Fruit fly (Drosophila melanogaster) whole organism, wandering third instar larva: ENCODE results near the gene CG13712.

Source experiments
- Abd-B ChIP-seq: fragments of >200 bp; optimal IDR thresholded peaks from 2 replicates; lab custom pipeline; 2017; ENCODE audit warnings: missing biosample characterization, missing genetic modification characterization
- CG32264 ChIP-seq: fragments of 200-800 bp; sonication (Bioruptor generic); optimal IDR thresholded peaks from 2 replicates; lab custom pipeline; 2016; ENCODE audit warnings: missing biosample characterization, missing genetic modification characterization
- CrebA ChIP-seq: fragments of 200-800 bp; sonication (Bioruptor generic); optimal IDR thresholded peaks from 2 replicates; lab custom pipeline; 2016; ENCODE audit warnings: missing biosample characterization, mild to moderate bottlenecking, missing genetic modification characterization, borderline replicate concordance
- Dfd ChIP-seq: fragments of >200 bp; optimal IDR thresholded peaks from 2 replicates; lab custom pipeline; 2017; ENCODE audit warnings: missing biosample characterization, missing genetic modification characterization
- Dif ChIP-seq: fragments of 200-275, 200-300 bp; sonication (Bioruptor generic); optimal IDR thresholded peaks from 2 replicates; lab custom pipeline; 2018; ENCODE audit warnings: missing biosample characterization, missing genetic modification characterization; ENCODE audit not compliant: partially characterized antibody
- HLH106 ChIP-seq: fragments of 200-800 bp; optimal IDR thresholded peaks from 3 replicates; lab custom pipeline; 2019; ENCODE audit warnings: missing biosample characterization, mild to moderate bottlenecking, missing genetic modification characterization, moderate library complexity
- Hr78 ChIP-seq: fragments of >200 bp; optimal IDR thresholded peaks from 2 replicates; lab custom pipeline; 2017; ENCODE audit warnings: missing biosample characterization, missing genetic modification characterization
- Hr83 ChIP-seq: fragments of 200-300 bp; sonication (Bioruptor generic); optimal IDR thresholded peaks from 2 replicates; lab custom pipeline; 2016; ENCODE audit warnings: missing biosample characterization, mild to moderate bottlenecking, missing genetic modification characterization, moderate library complexity; ENCODE audit not compliant: poor library complexity, severe bottlenecking
- Jra ChIP-seq: sonication (Bioruptor generic); optimal IDR thresholded peaks from 2 replicates; lab custom pipeline; 2016; ENCODE audit warnings: missing biosample characterization, missing genetic modification characterization
- Mio ChIP-seq: sonication (Bioruptor generic); optimal IDR thresholded peaks from 2 replicates; lab custom pipeline; 2016; ENCODE audit warnings: missing biosample characterization, missing genetic modification characterization
- Myc ChIP-seq: fragments of >200 bp; optimal IDR thresholded peaks from 2 replicates; lab custom pipeline; 2017
- OdsH ChIP-seq: fragments of 200-800 bp; sonication (Bioruptor generic); optimal IDR thresholded peaks from 2 replicates; lab custom pipeline; 2016; ENCODE audit warnings: missing biosample characterization, mild to moderate bottlenecking, missing genetic modification characterization
- Rel ChIP-seq, 2 experiments: fragments of 200-800 bp; sonication (Bioruptor generic) in 1 of 2; optimal IDR thresholded peaks; 2 replicates in 1 of 2; 3 replicates in 1 of 2; lab custom pipeline; 2016 to 2019; ENCODE audit warnings: mild to moderate bottlenecking in 2 of 2, missing biosample characterization in 2 of 2, missing genetic modification characterization in 2 of 2, moderate library complexity in 1 of 2
- Sp1 ChIP-seq: fragments of 200-800 bp; sonication (Bioruptor generic); optimal IDR thresholded peaks from 3 replicates; lab custom pipeline; 2019; ENCODE audit warnings: missing biosample characterization, mild to moderate bottlenecking, missing genetic modification characterization, moderate library complexity
- Vsx2 ChIP-seq: fragments of 200-300, 225-300 bp; sonication (Bioruptor generic); optimal IDR thresholded peaks from 2 replicates; lab custom pipeline; 2018; ENCODE audit warnings: missing biosample characterization, missing genetic modification characterization; ENCODE audit not compliant: partially characterized antibody
- br ChIP-seq: fragments of 200-800 bp; sonication (Bioruptor generic); optimal IDR thresholded peaks from 2 replicates; lab custom pipeline; 2016; ENCODE audit warnings: missing biosample characterization, missing genetic modification characterization
- brk ChIP-seq: fragments of 200-800 bp; sonication (Bioruptor generic); optimal IDR thresholded peaks from 2 replicates; lab custom pipeline; 2016; ENCODE audit warnings: missing biosample characterization, mild to moderate bottlenecking, missing genetic modification characterization
- dl ChIP-seq, 2 experiments: fragments of 175-275, 200-275 bp in 1 of 2; fragments of 200-275 bp in 1 of 2; sonication (Bioruptor generic); optimal IDR thresholded peaks; lab custom pipeline; 2018; ENCODE audit warnings: mild to moderate bottlenecking in 2 of 2, missing biosample characterization in 2 of 2, missing genetic modification characterization in 2 of 2, moderate library complexity in 2 of 2; ENCODE audit not compliant: partially characterized antibody in 2 of 2, insufficient read depth in 1 of 2
- dmrt93B ChIP-seq: fragments of 200-800 bp; sonication (Bioruptor generic); optimal IDR thresholded peaks from 2 replicates; lab custom pipeline; 2018; ENCODE audit warnings: missing biosample characterization, mild to moderate bottlenecking, missing genetic modification characterization
- fru ChIP-seq: fragments of 200-800 bp; sonication (Bioruptor generic); optimal IDR thresholded peaks from 3 replicates; lab custom pipeline; 2016; ENCODE audit warnings: missing biosample characterization, mild to moderate bottlenecking, missing genetic modification characterization
- h ChIP-seq: fragments of 200-800 bp; sonication (Bioruptor generic); optimal IDR thresholded peaks from 3 replicates; lab custom pipeline; 2016; ENCODE audit warnings: missing biosample characterization, mild to moderate bottlenecking, missing genetic modification characterization
- jim ChIP-seq: fragments of 175-275, 200-325 bp; sonication (Bioruptor generic); optimal IDR thresholded peaks from 2 replicates; lab custom pipeline; 2016; ENCODE audit warnings: missing biosample characterization, mild to moderate bottlenecking, missing genetic modification characterization
- lola ChIP-seq: fragments of >200 bp; optimal IDR thresholded peaks from 2 replicates; lab custom pipeline; 2017; ENCODE audit warnings: missing biosample characterization, missing genetic modification characterization
- pan ChIP-seq: fragments of >200 bp; optimal IDR thresholded peaks from 2 replicates; lab custom pipeline; 2017
- psq ChIP-seq: fragments of 200-800 bp; sonication (Bioruptor generic); optimal IDR thresholded peaks from 3 replicates; lab custom pipeline; 2017; ENCODE audit warnings: missing biosample characterization, mild to moderate bottlenecking, missing genetic modification characterization, moderate library complexity
- rgr ChIP-seq: fragments of 200-800 bp; sonication (Bioruptor generic); optimal IDR thresholded peaks from 3 replicates; lab custom pipeline; 2016; ENCODE audit warnings: missing biosample characterization, mild to moderate bottlenecking, missing genetic modification characterization
- sage ChIP-seq: fragments of 200-800 bp; sonication (Bioruptor generic); optimal IDR thresholded peaks from 2 replicates; lab custom pipeline; 2016; ENCODE audit warnings: missing biosample characterization, mild to moderate bottlenecking, missing genetic modification characterization
- sv ChIP-seq: fragments of 200-800 bp; sonication (Bioruptor generic); optimal IDR thresholded peaks from 3 replicates; lab custom pipeline; 2016; ENCODE audit warnings: missing biosample characterization, missing genetic modification characterization
- tai ChIP-seq: sonication (Bioruptor generic); optimal IDR thresholded peaks from 2 replicates; lab custom pipeline; 2016; ENCODE audit warnings: missing biosample characterization, missing genetic modification characterization
- woc ChIP-seq: sonication (Bioruptor generic); optimal IDR thresholded peaks from 2 replicates; lab custom pipeline; 2016; ENCODE audit warnings: missing biosample characterization, mild to moderate bottlenecking, missing genetic modification characterization

Gene CG13712

DNA sequence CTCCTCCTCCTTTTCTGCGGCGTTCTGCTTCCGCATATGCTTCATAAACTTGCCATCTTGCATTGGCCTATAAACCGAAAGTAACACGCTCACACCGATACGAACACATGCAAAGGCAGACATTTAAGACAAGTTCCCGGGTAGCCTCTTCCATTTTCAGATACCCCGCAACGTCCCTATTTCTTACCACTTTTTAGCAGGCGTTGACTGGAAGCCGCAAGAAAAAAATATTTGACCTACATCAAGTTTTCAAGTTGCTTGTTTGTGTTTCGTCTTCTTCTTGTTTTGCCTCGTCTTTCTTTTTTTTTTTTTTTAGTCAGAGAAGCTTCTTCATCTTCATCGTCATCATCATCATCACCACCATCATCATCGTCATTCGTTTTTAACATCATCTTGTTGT is 10.1 kb upstream of the CG13712 start:
- TF ChIP-seq fru (GFP tag; lab: Kevin White, UChicago) (peak; percentile 50), Myc (lab: Kevin White, UChicago) (no peak), psq (GFP tag; lab: Kevin White, UChicago) (peak; percentile 49)

DNA sequence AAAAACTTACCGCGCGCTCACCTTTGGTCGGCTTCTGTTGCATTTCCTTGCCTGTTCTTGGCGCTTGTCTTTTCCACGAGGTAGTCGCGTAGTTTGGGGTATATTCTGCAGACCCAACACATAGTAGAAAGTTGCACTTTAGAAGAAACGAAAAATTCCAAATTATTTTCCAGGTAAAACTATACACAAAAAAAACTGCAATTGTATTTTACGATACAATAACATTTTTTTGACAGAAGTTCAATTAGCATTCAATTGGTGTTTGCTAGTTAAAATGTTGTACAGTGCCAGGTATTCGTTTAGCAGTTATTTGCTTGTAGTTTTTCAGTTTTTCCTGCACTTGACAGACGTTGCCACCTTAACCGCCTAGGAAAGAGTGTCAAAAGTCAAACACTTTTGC is 1.2 kb downstream of the CG13712 start:
- TF ChIP-seq lola (GFP tag; lab: Kevin White, UChicago) (no peak), Vsx2 (GFP tag; lab: Kevin White, UChicago) (no peak), rgr (GFP tag; lab: Kevin White, UChicago) (no peak), CG32264 (GFP tag; lab: Kevin White, UChicago) (no peak), dmrt93B (GFP tag; lab: Kevin White, UChicago) (no peak), Dfd (GFP tag; lab: Kevin White, UChicago) (no peak), h (GFP tag; lab: Kevin White, UChicago) (no peak), CrebA (no peak), Sp1 (GFP tag; lab: Kevin White, UChicago) (no peak), Hr78 (GFP tag; lab: Kevin White, UChicago) (no peak), sage (GFP tag; lab: Kevin White, UChicago) (no peak), fru (GFP tag; lab: Kevin White, UChicago) (no peak), Myc (lab: Kevin White, UChicago) (no peak), tai (GFP tag; lab: Kevin White, UChicago) (no peak), Dif (GFP tag; lab: Kevin White, UChicago) (no peak), sv (GFP tag; lab: Kevin White, UChicago) (no peak), psq (GFP tag; lab: Kevin White, UChicago) (no peak), dl (GFP tag; optimal IDR thresholded peaks at IDR 0.05; lab: Kevin White, UChicago; ENCODE audit: insufficient read depth in 1 of 2, partially characterized antibody in 2 of 2) (no peak), jim (GFP tag; lab: Kevin White, UChicago) (no peak)

DNA sequence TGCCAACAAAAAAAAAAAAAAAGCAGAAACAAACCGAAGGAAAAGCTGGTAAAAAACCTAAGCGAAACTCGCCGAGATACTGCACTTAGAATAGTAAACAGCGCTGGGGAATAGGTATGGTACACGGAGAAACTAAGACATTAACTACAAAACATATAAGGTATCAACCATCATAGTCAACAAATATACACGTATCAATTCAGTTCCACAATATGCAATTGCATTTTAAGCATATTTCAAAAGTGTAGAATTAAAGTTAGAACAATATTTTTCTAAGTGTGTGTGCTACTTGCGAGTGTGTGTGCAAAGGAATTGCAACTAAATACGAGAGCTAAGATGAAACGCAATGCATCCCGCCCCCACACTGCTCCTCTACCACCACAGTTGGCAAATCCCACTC is 1.9 kb downstream of the CG13712 start:
- no peak for TF ChIP-seq Hr78 (GFP tag; lab: Kevin White, UChicago)
- TF ChIP-seq Vsx2 (GFP tag; lab: Kevin White, UChicago) = no peak
- no peak for TF ChIP-seq Abd-B (GFP tag; lab: Kevin White, UChicago)
- no peak for TF ChIP-seq Rel (GFP tag; optimal IDR thresholded peaks at IDR 0.05; lab: Kevin White, UChicago)
- TF ChIP-seq Rel (tag; optimal IDR thresholded peaks at IDR 0.05; lab: Kevin White, UChicago) = no peak
- TF ChIP-seq Myc (lab: Kevin White, UChicago) = no peak
- no peak for TF ChIP-seq Jra (GFP tag; lab: Kevin White, UChicago)
- TF ChIP-seq CG32264 (GFP tag; lab: Kevin White, UChicago) = no peak
- no peak for TF ChIP-seq HLH106 (tag; lab: Kevin White, UChicago)
- TF ChIP-seq woc = no peak
- TF ChIP-seq Hr83 (GFP tag; lab: Kevin White, UChicago) = no peak
- no peak for TF ChIP-seq OdsH
- TF ChIP-seq brk (GFP tag; lab: Kevin White, UChicago) = no peak
- TF ChIP-seq pan (lab: Kevin White, UChicago) = no peak
- no peak for TF ChIP-seq sage (GFP tag; lab: Kevin White, UChicago)
- TF ChIP-seq Mio (GFP tag; lab: Kevin White, UChicago) = no peak
- no peak for TF ChIP-seq fru (GFP tag; lab: Kevin White, UChicago)

dm6 chr3L:4702003-4702402 is 7.7 kb downstream of the CG13712 start:
- TF ChIP-seq Dfd (GFP tag; lab: Kevin White, UChicago) = no peak
- TF ChIP-seq, all 38 proteins: peak for 0

DNA sequence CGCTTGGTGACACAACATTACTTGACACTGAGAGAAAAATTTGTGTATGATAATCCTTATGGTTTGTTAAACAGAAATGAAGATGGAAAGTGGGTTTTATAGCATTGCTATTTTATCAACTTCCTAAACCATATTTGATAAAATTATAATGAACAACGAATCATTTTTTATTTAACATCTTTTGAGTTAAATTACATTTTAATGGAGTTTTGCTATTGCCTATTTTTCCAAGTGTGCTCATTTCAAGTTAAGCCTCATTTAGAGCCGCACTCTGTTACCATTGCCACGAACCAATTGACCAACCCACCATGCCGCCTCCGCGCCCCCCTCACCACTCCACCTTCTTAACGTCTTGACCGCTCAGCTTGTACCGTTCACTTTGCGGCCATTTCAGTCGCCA is 9.6 kb downstream of the CG13712 start:
- TF ChIP-seq br (GFP tag; lab: Kevin White, UChicago) = no peak
